Worm (Caenorhabditis elegans) whole organism, midembryonic: Measurements from ENCODE around the gene R07B1.9.

ENCODE experiments used
- T22C8.4 ChIP-seq: fragments of 200-800 bp; sonication (Bioruptor generic); IDR thresholded peaks from 2 replicates; pipeline ENCODE4 v1.3.6; 2022; ENCODE audit warnings: missing genetic modification characterization, missing compliant biosample characterization
- cog-1 ChIP-seq: sonication (generic microtip); optimal IDR thresholded peaks from 2 replicates; lab custom pipeline; 2016; ENCODE audit warnings: missing genetic modification characterization, missing compliant biosample characterization
- flt-1 ChIP-seq: fragments of 200-800 bp; sonication (Bioruptor generic); IDR thresholded peaks from 2 replicates; pipeline ENCODE4 v1.3.6; 2022; ENCODE audit warnings: missing genetic modification characterization, missing compliant biosample characterization
- klf-2 ChIP-seq: fragments of 200-800 bp; sonication (Bioruptor generic); conservative IDR thresholded peaks from 2 replicates; pipeline ENCODE4 v1.3.6; 2022; ENCODE audit warnings: missing genetic modification reagents, missing genetic modification characterization, missing compliant biosample characterization
- med-1 ChIP-seq: sonication (generic microtip); optimal IDR thresholded peaks from 2 replicates; lab custom pipeline; 2017; ENCODE audit warnings: missing genetic modification characterization, mild to moderate bottlenecking, missing compliant biosample characterization, antibody characterized with exemption, missing genetic modification reagents; ENCODE audit not compliant: insufficient read depth
- ref-1 ChIP-seq: fragments of 200-800 bp; sonication (Bioruptor generic); conservative IDR thresholded peaks from 2 replicates; pipeline ENCODE4 v1.3.6; 2022; ENCODE audit warnings: missing genetic modification reagents, missing genetic modification characterization, missing compliant biosample characterization
- tab-1 ChIP-seq: fragments of 200-800 bp; sonication (Bioruptor generic); IDR thresholded peaks from 2 replicates; pipeline ENCODE4 v1.3.6; 2022; ENCODE audit warnings: missing genetic modification characterization, missing compliant biosample characterization
- ztf-23 ChIP-seq: fragments of 200-800 bp; sonication (Bioruptor generic); IDR thresholded peaks from 2 replicates; pipeline ENCODE4 v1.3.6; 2022; ENCODE audit warnings: missing genetic modification reagents, missing genetic modification characterization, missing compliant biosample characterization
- ztf-29 ChIP-seq: fragments of 200-800 bp; sonication (Bioruptor generic); IDR thresholded peaks from 2 replicates; pipeline ENCODE4 v1.3.6; 2022; ENCODE audit warnings: missing genetic modification reagents, missing genetic modification characterization, missing compliant biosample characterization

- no peak for TF ChIP-seq ref-1 (GFP tag; lab: Robert Waterston, UW)
- TF ChIP-seq cog-1 (tag; lab: Kevin White, UChicago), result peak; percentile 71
- TF ChIP-seq ztf-23, result no peak
- TF ChIP-seq T22C8.4 (GFP tag; lab: Robert Waterston, UW), result no peak
- TF ChIP-seq flt-1, result no peak
- no peak for TF ChIP-seq ztf-29
- no peak for TF ChIP-seq klf-2
- no peak for TF ChIP-seq tab-1
- TF ChIP-seq med-1, result no peak
Observed at ce11 chrX:9899426-9900131, 22.4 kb downstream of the R07B1.9 start, which contains the start of gene phf-34.
